Worm (Caenorhabditis elegans) whole organism, early embryonic: Measurements from ENCODE around the gene F57G9.7.

Source experiments
- flt-1 ChIP-seq: fragments of 200-800 bp; sonication (Bioruptor generic); IDR thresholded peaks from 2 replicates; pipeline ENCODE4 v1.3.6; 2022; ENCODE audit warnings: missing genetic modification characterization, missing compliant biosample characterization
- hmbx-1 ChIP-seq: sonication (generic microtip); optimal IDR thresholded peaks from 2 replicates; lab custom pipeline; 2016; ENCODE audit warnings: mild to moderate bottlenecking, missing genetic modification characterization, missing compliant biosample characterization
- hnd-1 ChIP-seq: sonication (generic microtip); optimal IDR thresholded peaks from 2 replicates; lab custom pipeline; 2016; ENCODE audit warnings: missing genetic modification characterization, missing compliant biosample characterization

DNA sequence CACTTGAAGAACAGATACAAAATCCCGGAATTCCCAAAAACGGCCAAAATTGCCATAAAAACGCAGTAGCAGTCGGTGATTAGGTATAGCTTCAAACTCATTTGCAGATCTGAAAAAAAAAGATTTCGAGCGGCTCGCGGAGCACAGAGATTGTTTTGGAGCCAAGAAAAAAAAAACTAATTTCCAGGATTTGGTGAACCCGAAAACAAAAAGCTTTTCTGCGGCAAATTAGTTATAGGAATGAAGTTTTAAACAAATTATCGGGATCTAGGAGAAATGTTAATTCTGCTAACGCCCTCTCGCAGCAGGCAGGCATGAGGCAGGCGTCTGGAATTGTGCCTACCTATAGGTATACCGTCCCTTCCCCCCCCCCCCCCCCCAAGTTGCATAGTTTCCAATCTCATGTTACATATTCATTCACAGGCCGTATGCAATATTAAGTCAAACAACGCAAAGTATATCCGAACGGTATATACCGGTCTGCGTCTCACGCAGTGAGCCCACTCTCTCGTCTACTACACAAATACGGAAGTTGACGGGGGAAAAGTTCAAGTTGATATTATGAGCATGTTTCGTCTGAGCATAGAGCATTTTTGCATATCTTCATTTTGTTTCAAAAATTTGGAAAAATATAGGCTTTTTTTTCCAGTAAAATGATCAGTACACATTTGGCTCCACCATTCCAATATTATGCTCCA lies 47.3 kb upstream of the F57G9.7 start, which contains the start of the genes W05H5.1 and pitr-6:
- TF ChIP-seq flt-1 (GFP tag; lab: Robert Waterston, UW) (no peak), hmbx-1 (tag; lab: Kevin White, UChicago) (no peak), hnd-1 (no peak)
